Worm (Caenorhabditis elegans) whole organism, midembryonic: ENCODE measurements around the gene C37H5.13.

Experiments used
- T22C8.4 ChIP-seq: fragments of 200-800 bp; sonication (Bioruptor generic); IDR thresholded peaks from 2 replicates; pipeline ENCODE4 v1.3.6; 2022; ENCODE audit warnings: missing genetic modification characterization, missing compliant biosample characterization
- ref-1 ChIP-seq: fragments of 200-800 bp; sonication (Bioruptor generic); conservative IDR thresholded peaks from 2 replicates; pipeline ENCODE4 v1.3.6; 2022; ENCODE audit warnings: missing genetic modification reagents, missing genetic modification characterization, missing compliant biosample characterization

ce11 chrV:4867535-4867934, 4.8 kb upstream of the C37H5.13 start:
- TF ChIP-seq T22C8.4 (GFP tag; lab: Robert Waterston, UW): no peak
- no peak for TF ChIP-seq ref-1 (GFP tag; lab: Robert Waterston, UW)
